Fruit fly (Drosophila melanogaster) whole organism, embryonic: ENCODE measurements around the gene CG6785.

Source experiments
- Abd-B ChIP-seq: fragments of 200-800 bp; sonication (Bioruptor generic); optimal IDR thresholded peaks from 2 replicates; lab custom pipeline; 2018; ENCODE audit warnings: missing biosample characterization, mild to moderate bottlenecking, missing genetic modification characterization, moderate library complexity
- Blimp-1 ChIP-seq: fragments of 200-800 bp; sonication (Bioruptor generic); optimal IDR thresholded peaks from 3 replicates; lab custom pipeline; 2018; ENCODE audit warnings: missing biosample characterization, missing genetic modification characterization, mild to moderate bottlenecking, moderate library complexity, missing genetic modification reagents
- CG10267 ChIP-seq: fragments of 200-800 bp; sonication (Bioruptor generic); optimal IDR thresholded peaks from 2 replicates; lab custom pipeline; 2018; ENCODE audit warnings: missing biosample characterization, mild to moderate bottlenecking, missing genetic modification characterization, moderate library complexity
- CG10431 ChIP-seq: fragments of 200-800 bp; sonication (Bioruptor generic); optimal IDR thresholded peaks from 3 replicates; lab custom pipeline; 2018; ENCODE audit warnings: missing biosample characterization, mild to moderate bottlenecking, missing genetic modification characterization
- CG10543 ChIP-seq: fragments of 200-800 bp; sonication (Bioruptor generic); optimal IDR thresholded peaks from 3 replicates; lab custom pipeline; 2017; ENCODE audit warnings: missing biosample characterization, mild to moderate bottlenecking, missing genetic modification characterization, moderate library complexity
- CG13424 ChIP-seq: fragments of 200-800 bp; sonication (Bioruptor generic); optimal IDR thresholded peaks from 2 replicates; lab custom pipeline; 2019; ENCODE audit warnings: missing biosample characterization, mild to moderate bottlenecking, missing genetic modification characterization, moderate library complexity
- CG15696 ChIP-seq: fragments of 200-800 bp; sonication (Bioruptor generic); optimal IDR thresholded peaks from 2 replicates; lab custom pipeline; 2019; ENCODE audit warnings: missing biosample characterization, mild to moderate bottlenecking, missing genetic modification characterization, moderate library complexity
- CG17186 ChIP-seq: fragments of 200-800 bp; sonication (Bioruptor generic); optimal IDR thresholded peaks from 3 replicates; lab custom pipeline; 2017; ENCODE audit warnings: missing biosample characterization, missing genetic modification reagents, missing genetic modification characterization
- CG18764 ChIP-seq: fragments of 200-800 bp; sonication (Bioruptor generic); optimal IDR thresholded peaks from 3 replicates; lab custom pipeline; 2016; ENCODE audit warnings: missing biosample characterization, missing genetic modification characterization
- CG2116 ChIP-seq: fragments of 200-800 bp; sonication (Bioruptor generic); optimal IDR thresholded peaks from 3 replicates; lab custom pipeline; 2018; ENCODE audit warnings: missing biosample characterization, mild to moderate bottlenecking, missing genetic modification characterization
- CG2120 ChIP-seq: fragments of 200-800 bp; sonication (Bioruptor generic); optimal IDR thresholded peaks from 3 replicates; lab custom pipeline; 2016; ENCODE audit warnings: missing biosample characterization, missing genetic modification characterization
- CG42726 ChIP-seq: fragments of 200-800 bp; sonication (Bioruptor generic); IDR thresholded peaks from 2 replicates; pipeline ENCODE4 v1.3.6; 2022; ENCODE audit warnings: missing biosample characterization, missing genetic modification characterization; ENCODE audit not compliant: partially characterized antibody
- CG5180 ChIP-seq: fragments of 200-800 bp; sonication (Bioruptor generic); optimal IDR thresholded peaks from 3 replicates; lab custom pipeline; 2017; ENCODE audit warnings: missing biosample characterization, missing genetic modification characterization, mild to moderate bottlenecking, moderate library complexity, missing genetic modification reagents
- CG5245 ChIP-seq: fragments of 200-800 bp; sonication (Bioruptor generic); optimal IDR thresholded peaks from 3 replicates; lab custom pipeline; 2016; ENCODE audit warnings: missing biosample characterization, missing genetic modification characterization
- CG6654 ChIP-seq: fragments of 200-800 bp; sonication (Bioruptor generic); optimal IDR thresholded peaks from 2 replicates; lab custom pipeline; 2017; ENCODE audit warnings: missing biosample characterization, mild to moderate bottlenecking, missing genetic modification characterization
- CG7928 ChIP-seq: fragments of 200-800 bp; sonication (Bioruptor generic); optimal IDR thresholded peaks from 2 replicates; lab custom pipeline; 2017; ENCODE audit warnings: missing biosample characterization, mild to moderate bottlenecking, missing genetic modification characterization
- CG7987 ChIP-seq: fragments of 200-800 bp; sonication (Bioruptor generic); optimal IDR thresholded peaks from 2 replicates; lab custom pipeline; 2018; ENCODE audit warnings: missing biosample characterization, mild to moderate bottlenecking, missing genetic modification characterization, moderate library complexity
- CTCF ChIP-seq: fragments of 200-800 bp; sonication (Bioruptor generic); optimal IDR thresholded peaks from 2 replicates; lab custom pipeline; 2017; ENCODE audit warnings: missing biosample characterization, mild to moderate bottlenecking, missing genetic modification characterization, moderate library complexity
- Chrac-16 ChIP-seq: fragments of 200-800 bp; sonication (Bioruptor generic); optimal IDR thresholded peaks from 3 replicates; lab custom pipeline; 2016; ENCODE audit warnings: missing biosample characterization, missing genetic modification characterization
- CrebB ChIP-seq: fragments of 200-800 bp; sonication (Bioruptor generic); optimal IDR thresholded peaks from 3 replicates; lab custom pipeline; 2018; ENCODE audit warnings: missing biosample characterization, mild to moderate bottlenecking, missing genetic modification characterization
- D19A ChIP-seq: fragments of 200-800 bp; optimal IDR thresholded peaks from 3 replicates; lab custom pipeline; 2019; ENCODE audit warnings: missing biosample characterization, mild to moderate bottlenecking, missing genetic modification characterization, moderate library complexity
- Dbx ChIP-seq: fragments of 200-800 bp; sonication (Bioruptor generic); IDR thresholded peaks from 3 replicates; pipeline ENCODE4 v1.3.6; 2022; ENCODE audit warnings: missing biosample characterization, missing genetic modification characterization
- E2f1 ChIP-seq: fragments of 200-800 bp; sonication (Bioruptor generic); IDR thresholded peaks from 2 replicates; pipeline ENCODE4 v1.3.6; 2022; ENCODE audit warnings: missing biosample characterization, missing genetic modification characterization
- Eip74EF ChIP-seq, 2 experiments: fragments of 200-800 bp in 1 of 2; fragments of >200 bp in 1 of 2; sonication (Bioruptor generic) in 1 of 2; optimal IDR thresholded peaks; 2 replicates each; lab custom pipeline; 2017 to 2019; ENCODE audit warnings: missing biosample characterization in 2 of 2, missing genetic modification characterization in 2 of 2, mild to moderate bottlenecking in 1 of 2, moderate library complexity in 1 of 2
- Elba2 ChIP-seq: fragments of 200-800 bp; sonication (Bioruptor generic); optimal IDR thresholded peaks from 3 replicates; lab custom pipeline; 2016; ENCODE audit warnings: missing biosample characterization, missing genetic modification characterization
- Ets65A ChIP-seq: fragments of 200-800 bp; sonication (Bioruptor generic); peaks from one replicate; lab custom pipeline; 2016; ENCODE audit warnings: missing biosample characterization, missing genetic modification characterization
- H2.0 ChIP-seq: fragments of 200-800 bp; sonication (Bioruptor generic); IDR thresholded peaks from 2 replicates; pipeline ENCODE4 v1.3.6; 2022; ENCODE audit warnings: missing biosample characterization, missing genetic modification characterization
- Hmr ChIP-seq: fragments of 200-800 bp; sonication (Bioruptor generic); optimal IDR thresholded peaks from 3 replicates; lab custom pipeline; 2017; ENCODE audit warnings: mild to moderate bottlenecking, missing biosample characterization, missing genetic modification reagents, missing genetic modification characterization
- Jarid2 ChIP-seq: fragments of 200-800 bp; sonication (Bioruptor generic); optimal IDR thresholded peaks from 3 replicates; lab custom pipeline; 2017; ENCODE audit warnings: mild to moderate bottlenecking, missing biosample characterization, missing genetic modification reagents, missing genetic modification characterization
- MESR4 ChIP-seq: fragments of 200-800 bp; sonication (Bioruptor generic); optimal IDR thresholded peaks from 2 replicates; lab custom pipeline; 2018; ENCODE audit warnings: missing biosample characterization, mild to moderate bottlenecking, missing genetic modification characterization, moderate library complexity
- Mad ChIP-seq: fragments of 200-800 bp; sonication (Bioruptor generic); optimal IDR thresholded peaks from 2 replicates; lab custom pipeline; 2016; ENCODE audit warnings: missing biosample characterization, missing genetic modification characterization
- Nf-YC ChIP-seq: fragments of 200-800 bp; optimal IDR thresholded peaks from 3 replicates; lab custom pipeline; 2019; ENCODE audit warnings: missing biosample characterization, mild to moderate bottlenecking, missing genetic modification characterization, moderate library complexity
- Scr ChIP-seq: fragments of 200-800 bp; sonication (Bioruptor generic); IDR thresholded peaks from 2 replicates; pipeline ENCODE4 v1.3.6; 2022; ENCODE audit warnings: missing biosample characterization, missing genetic modification characterization; ENCODE audit not compliant: partially characterized antibody
- Ssrp ChIP-seq: fragments of 200-800 bp; sonication (Bioruptor generic); optimal IDR thresholded peaks from 2 replicates; lab custom pipeline; 2018; ENCODE audit warnings: missing biosample characterization, mild to moderate bottlenecking, missing genetic modification characterization, moderate library complexity
- Trl ChIP-seq, 3 experiments: fragments of >200 bp in 2 of 3; fragments of 200-800 bp in 1 of 3; sonication (Bioruptor generic) in 1 of 3; optimal IDR thresholded peaks; 2 replicates in 1 of 3; 3 replicates in 2 of 3; lab custom pipeline; 2016 to 2017; ENCODE audit warnings: missing biosample characterization in 1 of 3, missing genetic modification characterization in 1 of 3
- YL-1 ChIP-seq: fragments of 200-800 bp; sonication (Bioruptor generic); optimal IDR thresholded peaks from 3 replicates; lab custom pipeline; 2017; ENCODE audit warnings: missing biosample characterization, mild to moderate bottlenecking, missing genetic modification characterization
- cad ChIP-seq: fragments of >200 bp; optimal IDR thresholded peaks from 2 replicates; lab custom pipeline; 2017; ENCODE audit warnings: missing biosample characterization, missing genetic modification characterization
- crc ChIP-seq: fragments of 200-800 bp; sonication (Bioruptor generic); optimal IDR thresholded peaks from 2 replicates; lab custom pipeline; 2016; ENCODE audit warnings: missing biosample characterization, missing genetic modification characterization
- dmrt99B ChIP-seq: fragments of 200-800 bp; sonication (Bioruptor generic); optimal IDR thresholded peaks from 2 replicates; lab custom pipeline; 2018; ENCODE audit warnings: missing biosample characterization, mild to moderate bottlenecking, missing genetic modification characterization, moderate library complexity
- ems ChIP-seq: fragments of 200-800 bp; sonication (Bioruptor generic); optimal IDR thresholded peaks from 3 replicates; lab custom pipeline; 2016; ENCODE audit warnings: missing biosample characterization, missing genetic modification characterization
- ftz-f1 ChIP-seq: fragments of 200-800 bp; sonication (Bioruptor generic); optimal IDR thresholded peaks from 2 replicates; lab custom pipeline; 2016; ENCODE audit warnings: missing biosample characterization, missing genetic modification characterization
- fu2 ChIP-seq: fragments of 200-800 bp; sonication (Bioruptor generic); optimal IDR thresholded peaks from 2 replicates; lab custom pipeline; 2016; ENCODE audit warnings: missing biosample characterization, missing genetic modification characterization
- gsb-n ChIP-seq: fragments of 200-800 bp; sonication (Bioruptor generic); optimal IDR thresholded peaks from 3 replicates; lab custom pipeline; 2018; ENCODE audit warnings: missing biosample characterization, mild to moderate bottlenecking, missing genetic modification characterization
- tna ChIP-seq: fragments of 200-800 bp; sonication (Bioruptor generic); IDR thresholded peaks from 2 replicates; pipeline ENCODE4 v1.3.6; 2022; ENCODE audit warnings: missing biosample characterization, missing genetic modification characterization; ENCODE audit not compliant: partially characterized antibody
- trh ChIP-seq: fragments of 200-800 bp; sonication (Bioruptor generic); optimal IDR thresholded peaks from 2 replicates; lab custom pipeline; 2016; ENCODE audit warnings: missing biosample characterization, missing genetic modification characterization
- twi ChIP-seq: fragments of 200-800 bp; optimal IDR thresholded peaks from 2 replicates; lab custom pipeline; 2019; ENCODE audit warnings: missing biosample characterization, mild to moderate bottlenecking, missing genetic modification characterization, moderate library complexity
- z ChIP-seq: fragments of 200-800 bp; sonication (Bioruptor generic); IDR thresholded peaks from 3 replicates; pipeline ENCODE4 v1.3.6; 2022; ENCODE audit warnings: missing biosample characterization, missing genetic modification characterization
- zfh2 ChIP-seq: fragments of 200-800 bp; sonication (Bioruptor generic); optimal IDR thresholded peaks from 2 replicates; lab custom pipeline; 2016; ENCODE audit warnings: missing biosample characterization, missing genetic modification characterization

CG6785 gene

DNA sequence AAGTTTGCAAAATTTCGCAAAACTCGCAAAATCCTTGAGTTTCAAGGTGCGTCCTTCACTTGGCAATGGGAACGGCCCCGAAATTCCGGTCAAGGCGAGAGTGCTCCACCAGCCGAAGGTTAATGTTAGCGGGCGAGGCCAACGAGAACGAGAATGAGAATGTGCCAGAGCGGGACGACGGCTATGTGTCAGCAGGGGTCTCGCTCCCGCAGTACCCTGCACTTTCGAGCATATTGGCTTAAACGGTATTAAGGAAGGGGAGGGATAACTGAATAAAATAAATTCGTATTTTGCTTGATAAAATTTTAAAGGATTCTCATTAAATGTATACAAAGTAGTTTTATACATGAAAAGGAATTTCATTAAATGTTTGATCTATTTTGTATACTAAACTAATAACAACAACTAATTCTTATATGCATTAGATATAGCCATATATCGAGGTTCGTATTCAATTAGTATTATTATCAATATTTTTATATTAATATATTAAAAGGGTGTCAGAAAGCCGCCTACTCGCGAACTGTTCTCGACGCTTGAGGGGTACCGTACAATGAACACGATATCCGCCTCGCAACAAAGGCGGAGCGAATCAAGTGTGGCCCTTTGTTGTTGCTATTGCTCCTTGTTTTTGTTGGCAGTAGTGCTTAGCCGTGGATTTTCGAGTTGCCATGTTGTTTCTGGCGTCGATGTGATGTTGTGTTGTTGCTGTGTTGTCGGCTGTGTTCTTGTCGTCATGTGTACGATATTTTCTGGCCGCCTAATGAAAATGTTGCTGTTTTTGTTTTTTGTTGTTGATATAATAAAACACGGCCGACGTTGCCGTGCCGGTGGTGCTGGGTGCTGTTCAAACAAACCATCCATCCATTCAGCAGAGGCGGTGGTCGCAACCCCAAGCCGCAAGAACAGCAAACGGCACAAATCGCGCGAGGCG, 38.3 kb downstream of the CG6785 start (continued):
- TF ChIP-seq CG5245 (GFP tag; lab: Kevin White, UChicago), result peak; percentile 81
- peak; percentile 59 for TF ChIP-seq Mad (GFP tag; lab: Kevin White, UChicago)
- peak; percentile 87 for TF ChIP-seq Nf-YC (tag; lab: Kevin White, UChicago)
- TF ChIP-seq CrebB, result peak; percentile 51
- TF ChIP-seq fu2, result peak; percentile 22
- TF ChIP-seq CG7987 (GFP tag; lab: Kevin White, UChicago), result peak; percentile 56
- TF ChIP-seq Dbx (GFP tag; lab: Robert Waterston, UW), result no peak
- TF ChIP-seq CG5180, result peak; percentile 68
- peak; percentile 82 for TF ChIP-seq CG2120 (GFP tag; lab: Kevin White, UChicago)
- TF ChIP-seq zfh2 (GFP tag; lab: Kevin White, UChicago), result peak; percentile 3
- peak; percentile 89 for TF ChIP-seq Ets65A (GFP tag; lab: Kevin White, UChicago)
- no peak for TF ChIP-seq tna
- no peak for TF ChIP-seq H2.0 (GFP tag; lab: Robert Waterston, UW)
- peak; percentile 98 for TF ChIP-seq CG13424
- TF ChIP-seq dmrt99B (tag; lab: Kevin White, UChicago), result peak; percentile 96
- peak; percentile 3 for TF ChIP-seq crc (GFP tag; lab: Kevin White, UChicago)
- TF ChIP-seq Scr (GFP tag; lab: Robert Waterston, UW), result no peak
- TF ChIP-seq CG2116, result peak; percentile 72
- peak in 1 of 2 experiments; percentile 98 for TF ChIP-seq Eip74EF (GFP tag; optimal IDR thresholded peaks at IDR 0.05; lab: Kevin White, UChicago)
- peak; percentile 96 for TF ChIP-seq Hmr
- TF ChIP-seq CG15696, result peak; percentile 93
- TF ChIP-seq CG10543 (GFP tag; lab: Kevin White, UChicago), result peak; percentile 31
- peak; percentile 88 for TF ChIP-seq trh (GFP tag; lab: Kevin White, UChicago)
- peak; percentile 88 for TF ChIP-seq CG10431
- TF ChIP-seq CG18764 (GFP tag; lab: Kevin White, UChicago), result peak; percentile 74
- peak; percentile 95 for TF ChIP-seq gsb-n
- TF ChIP-seq E2f1 (GFP tag; lab: Robert Waterston, UW), result no peak
- TF ChIP-seq ftz-f1, result peak; percentile 100
- peak; percentile 95 for TF ChIP-seq CG10267 (tag; lab: Kevin White, UChicago)
- peak; percentile 96 for TF ChIP-seq Ssrp (tag; lab: Kevin White, UChicago)
- TF ChIP-seq Jarid2, result peak; percentile 79
- TF ChIP-seq CG42726 (GFP tag; lab: Robert Waterston, UW), result no peak
- peak; percentile 91 for TF ChIP-seq Blimp-1 (GFP tag; lab: Kevin White, UChicago)
- peak; percentile 42 for TF ChIP-seq CG17186 (GFP tag; lab: Kevin White, UChicago)
- TF ChIP-seq Elba2 (GFP tag; lab: Kevin White, UChicago), result no peak
- no peak for TF ChIP-seq z (GFP tag; lab: Robert Waterston, UW)
- TF ChIP-seq Chrac-16 (GFP tag; lab: Kevin White, UChicago), result peak; percentile 90
- peak; percentile 73 for TF ChIP-seq ems (GFP tag; lab: Kevin White, UChicago)
- TF ChIP-seq Abd-B (GFP tag; lab: Kevin White, UChicago), result peak; percentile 94
- peak; percentile 92 for TF ChIP-seq twi (tag; lab: Kevin White, UChicago)
- peak; percentile 100 for TF ChIP-seq D19A (tag; lab: Kevin White, UChicago)
- peak; percentile 91 for TF ChIP-seq YL-1 (GFP tag; lab: Kevin White, UChicago)
- no peak for TF ChIP-seq MESR4 (GFP tag; lab: Kevin White, UChicago)
- peak; percentile 83 for TF ChIP-seq CG6654
- peak; percentile 21 for TF ChIP-seq CTCF
- TF ChIP-seq CG7928, result peak; percentile 73
- no peak for TF ChIP-seq Trl (optimal IDR thresholded peaks at IDR 0.05; lab: Kevin White, UChicago)
- TF ChIP-seq Trl (GFP tag; optimal IDR thresholded peaks at IDR 0.05; lab: Kevin White, UChicago), result peak; percentile 59
- TF ChIP-seq cad (GFP tag; lab: Kevin White, UChicago), result no peak
